Worm (Caenorhabditis elegans): ENCODE data around the gene C27B7.7.

The C27B7.7 gene

DNA sequence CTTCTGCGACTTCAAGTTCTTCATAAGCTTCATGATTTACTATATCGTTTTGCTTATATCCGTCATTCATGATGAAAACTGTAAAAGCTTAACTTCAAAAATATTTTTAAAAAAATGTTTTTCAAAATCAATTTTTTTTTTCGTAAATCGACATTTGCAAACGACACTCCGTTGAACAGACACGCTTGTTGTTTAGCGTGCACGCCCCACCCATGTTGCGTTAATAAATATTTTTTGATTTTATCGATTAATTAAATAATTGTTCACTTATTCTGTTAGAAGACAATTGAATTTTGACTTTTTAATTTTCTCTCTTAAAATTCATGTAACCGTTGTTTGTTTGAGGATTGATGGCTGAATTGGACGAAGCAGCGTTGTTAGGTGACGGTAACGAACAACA is 19.1 kb downstream of the C27B7.7 start, which contains the start of the genes D1046.2 and cfim-2:
Gene D1046.2, minus strand, starts transcription at position 78 of the 400 bp plus-strand sequence.
Gene cfim-2, plus strand, starts transcription at position 335 of the 400 bp plus-strand sequence.
- TF ChIP-seq nhr-90 (tag; optimal IDR thresholded peaks at IDR 0.05) (no peak), ztf-26 (tag; optimal IDR thresholded peaks at IDR 0.05) (no peak), snpc-1.1 (tag; optimal IDR thresholded peaks at IDR 0.05; ENCODE audit: insufficient read depth) (no peak), aptf-2 (GFP tag; conservative IDR thresholded peaks at IDR 0.05) (no peak), attf-3 (GFP tag; conservative IDR thresholded peaks at IDR 0.05) (peak; percentile 96), ztf-25 (GFP tag; IDR thresholded peaks at IDR 0.05) (no peak), Y79H2A.3 (GFP tag; conservative IDR thresholded peaks at IDR 0.05) (no peak), hlh-12 (tag; optimal IDR thresholded peaks at IDR 0.05) (no peak), ceh-58 (GFP tag; IDR thresholded peaks at IDR 0.05) (no peak), aptf-3 (GFP tag; IDR thresholded peaks at IDR 0.05) (no peak), F23B12.7 (tag; optimal IDR thresholded peaks at IDR 0.05; ENCODE audit: insufficient read depth) (peak; percentile 4)

DNA sequence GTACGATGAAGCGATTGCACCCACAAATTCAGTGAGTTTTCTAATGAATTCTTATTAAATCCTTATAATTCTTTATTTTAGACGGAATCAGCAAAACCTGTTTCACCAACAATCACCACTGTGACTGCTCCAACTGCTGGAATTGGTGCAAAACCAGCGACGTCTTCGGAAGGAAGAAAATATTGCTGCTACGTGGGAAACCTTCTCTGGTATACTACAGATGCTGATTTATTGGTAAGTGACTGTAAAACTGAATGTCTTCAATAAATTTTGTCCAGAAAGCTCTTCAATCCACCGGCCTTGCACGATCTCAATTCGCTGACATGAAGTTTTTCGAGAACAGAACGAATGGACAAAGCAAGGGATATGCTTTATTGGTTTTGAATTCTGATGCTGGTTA is 19.7 kb downstream of the C27B7.7 start:
- TF ChIP-seq him-1 (tag; optimal IDR thresholded peaks at IDR 0.05) (no peak), T26A5.8 (tag; optimal IDR thresholded peaks at IDR 0.05) (no peak), dpff-1 (tag; optimal IDR thresholded peaks at IDR 0.05) (no peak)

ce11 chrIV:8927093-8927492 is 20.2 kb downstream of the C27B7.7 start:
- TF ChIP-seq hlh-26 (GFP tag; conservative IDR thresholded peaks at IDR 0.05) (no peak), Y79H2A.3 (GFP tag; conservative IDR thresholded peaks at IDR 0.05) (peak; percentile 29; the same call in 1 of the 2 replicates), mxl-1 (tag; optimal IDR thresholded peaks at IDR 0.05) (peak; percentile 80), sea-2 (GFP tag; IDR thresholded peaks at IDR 0.05) (peak; percentile 83), nhr-90 (tag; optimal IDR thresholded peaks at IDR 0.05) (peak; percentile 96), zim-3 (tag; optimal IDR thresholded peaks at IDR 0.05) (peak; percentile 95), lsy-27 (tag; optimal IDR thresholded peaks at IDR 0.05; ENCODE audit: borderline replicate concordance, insufficient read depth) (peak; percentile 75), madf-10 (tag; optimal IDR thresholded peaks at IDR 0.05) (peak; percentile 89), unc-62 (GFP tag; optimal IDR thresholded peaks at IDR 0.05) (no peak), ccch-3 (GFP tag; optimal IDR thresholded peaks at IDR 0.05) (peak; percentile 38), ceh-91 (GFP tag; IDR thresholded peaks at IDR 0.05) (0 out of 2 replicates have a peak, but pooled peaks have one; percentile 7), mel-28 (tag; optimal IDR thresholded peaks at IDR 0.05; ENCODE audit: borderline replicate concordance) (peak; percentile 31), lin-54 (GFP tag; optimal IDR thresholded peaks at IDR 0.05) (peak; percentile 82), attf-6 (GFP tag; IDR thresholded peaks at IDR 0.05) (peak; percentile 48; the same call in 1 of the 2 replicates), ztf-25 (GFP tag; IDR thresholded peaks at IDR 0.05) (peak; percentile 62; the same call in 1 of the 2 replicates), mcd-1 (GFP tag; IDR thresholded peaks at IDR 0.05) (peak; percentile 79), dpl-1 (GFP tag; optimal IDR thresholded peaks at IDR 0.05) (peak; percentile 11), B0019.2 (GFP tag; conservative IDR thresholded peaks at IDR 0.05) (0 out of 2 replicates have a peak, but pooled peaks have one; percentile 43), ztf-3 (GFP tag; optimal IDR thresholded peaks at IDR 0.05) (peak; percentile 65), pbrm-1 (GFP tag; IDR thresholded peaks at IDR 0.05) (peak; percentile 69), F10E7.11 (tag; optimal IDR thresholded peaks at IDR 0.05) (peak; percentile 92), ceh-79 (tag; optimal IDR thresholded peaks at IDR 0.05) (peak; percentile 94), madf-8 (GFP tag; conservative IDR thresholded peaks at IDR 0.05) (0 out of 2 replicates have a peak, but pooled peaks have one; percentile 21), F49E8.2 (tag; optimal IDR thresholded peaks at IDR 0.05; ENCODE audit: insufficient read depth) (peak; percentile 77), cebp-1 (GFP tag; IDR thresholded peaks at IDR 0.05) (peak; percentile 27; the same call in 1 of the 2 replicates), cebp-1 (tag; optimal IDR thresholded peaks at IDR 0.05) (peak; percentile 86), ztf-6 (GFP tag; IDR thresholded peaks at IDR 0.05) (no peak), zfh-2 (GFP tag; conservative IDR thresholded peaks at IDR 0.05) (no peak; the same call in 1 of the 2 replicates), ceh-58 (GFP tag; IDR thresholded peaks at IDR 0.05) (0 out of 2 replicates have a peak, but pooled peaks have one; percentile 30), nfya-2 (GFP tag; IDR thresholded peaks at IDR 0.05) (no peak), ztf-28 (GFP tag; IDR thresholded peaks at IDR 0.05) (peak; percentile 85), lsl-1 (GFP tag; optimal IDR thresholded peaks at IDR 0.05) (peak; percentile 66), tlf-1 (GFP tag; optimal IDR thresholded peaks at IDR 0.05) (peak; percentile 74), nfya-1 (tag; optimal IDR thresholded peaks at IDR 0.05; ENCODE audit: borderline replicate concordance, insufficient read depth) (no peak)
